Fruit fly (Drosophila melanogaster): Measurements from ENCODE around the gene Hsp67Bc.

Hsp67Bc gene

DNA sequence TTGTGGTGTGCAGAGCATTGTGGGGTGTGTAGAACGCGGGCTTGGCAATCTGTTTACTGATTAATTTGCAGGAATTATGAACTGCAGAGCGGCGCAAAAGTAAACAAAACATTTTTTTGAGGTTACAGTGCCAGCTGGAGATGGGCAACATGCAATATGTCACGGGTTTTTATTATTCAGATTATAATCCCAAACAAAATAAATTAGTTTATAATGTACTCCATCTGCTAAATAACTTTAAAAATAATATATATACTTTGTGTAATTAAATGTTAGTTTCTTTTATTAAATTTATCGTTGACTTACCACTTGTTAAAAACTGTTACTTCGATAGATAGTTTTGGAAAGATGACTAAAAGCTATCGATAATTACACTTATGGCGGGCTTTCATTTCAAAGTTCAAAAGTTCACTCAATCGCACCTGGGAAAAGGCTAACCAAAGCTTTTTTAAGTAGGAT, 1.4 kb downstream of the Hsp67Bc start, which contains the start of gene Fdx1 (continued):
- TF ChIP-seq Max (GFP tag; optimal IDR thresholded peaks at IDR 0.05) (no peak), CG4820 (GFP tag; optimal IDR thresholded peaks at IDR 0.05) (peak; percentile 34), Deaf1 (tag; optimal IDR thresholded peaks at IDR 0.05) (no peak), Fer3 (tag; optimal IDR thresholded peaks at IDR 0.05) (peak; percentile 51), lilli (GFP tag; optimal IDR thresholded peaks at IDR 0.05) (peak; percentile 48), zfh2 (GFP tag; optimal IDR thresholded peaks at IDR 0.05) (peak; percentile 12), CG31388 (GFP tag; optimal IDR thresholded peaks at IDR 0.05) (no peak), pita (GFP tag; optimal IDR thresholded peaks at IDR 0.05) (no peak), CG32532 (GFP tag; IDR thresholded peaks at IDR 0.05) (peak; percentile 15; the same call in 1 of the 2 replicates), CG6854 (GFP tag; optimal IDR thresholded peaks at IDR 0.05) (no peak), CG1792 (GFP tag; optimal IDR thresholded peaks at IDR 0.05) (no peak), pan (optimal IDR thresholded peaks at IDR 0.05) (no peak), pan (GFP tag; optimal IDR thresholded peaks at IDR 0.05 in 1 of 2, IDR thresholded peaks at IDR 0.05 in 1 of 2) (peak in 1 of 2 experiments; percentile 15), stc (GFP tag; IDR thresholded peaks at IDR 0.05) (no peak), CG16779 (GFP tag; IDR thresholded peaks at IDR 0.05) (no peak), Dad (GFP tag; optimal IDR thresholded peaks at IDR 0.05) (no peak), scrt (GFP tag; optimal IDR thresholded peaks at IDR 0.05) (no peak), gem (tag; optimal IDR thresholded peaks at IDR 0.05) (peak; percentile 67), HLHmδ (GFP tag; optimal IDR thresholded peaks at IDR 0.05) (no peak), row (GFP tag; IDR thresholded peaks at IDR 0.05) (peak; percentile 84), gsb (GFP tag; IDR thresholded peaks at IDR 0.05) (no peak), CG34376 (GFP tag; optimal IDR thresholded peaks at IDR 0.05) (peak; percentile 10), sob (GFP tag; IDR thresholded peaks at IDR 0.05) (0 out of 2 replicates have a peak, but pooled peaks have one; percentile 48), Nf-YC (tag; optimal IDR thresholded peaks at IDR 0.05) (peak; percentile 52), kay (GFP tag; optimal IDR thresholded peaks at IDR 0.05) (no peak), knrl (GFP tag; IDR thresholded peaks at IDR 0.05; ENCODE audit: partially characterized antibody) (peak; percentile 53; the same call in 2 of the 3 replicates), CG31365 (tag; optimal IDR thresholded peaks at IDR 0.05) (no peak), Atf6 (GFP tag; IDR thresholded peaks at IDR 0.05) (peak; percentile 59), CG8281 (tag; optimal IDR thresholded peaks at IDR 0.05) (no peak), CG18476 (GFP tag; optimal IDR thresholded peaks at IDR 0.05) (peak; percentile 30), CG12071 (GFP tag; optimal IDR thresholded peaks at IDR 0.05) (no peak), gcm (GFP tag; optimal IDR thresholded peaks at IDR 0.05) (peak; percentile 22), croc (GFP tag; conservative IDR thresholded peaks at IDR 0.05) (no peak), Bteb2 (GFP tag; optimal IDR thresholded peaks at IDR 0.05) (no peak), CG2129 (GFP tag; IDR thresholded peaks at IDR 0.05; ENCODE audit: partially characterized antibody) (no peak), dimm (GFP tag; IDR thresholded peaks at IDR 0.05) (no peak), CG18619 (GFP tag; optimal IDR thresholded peaks at IDR 0.05) (no peak), BEAF-32 (GFP tag; optimal IDR thresholded peaks at IDR 0.05) (peak; percentile 65), CG18011 (GFP tag; optimal IDR thresholded peaks at IDR 0.05) (no peak), dan (GFP tag; IDR thresholded peaks at IDR 0.05) (no peak), h (optimal IDR thresholded peaks at IDR 0.05) (no peak), Six4 (GFP tag; optimal IDR thresholded peaks at IDR 0.05) (peak; percentile 11), CG8924 (tag; optimal IDR thresholded peaks at IDR 0.05) (no peak), toy (GFP tag; IDR thresholded peaks at IDR 0.05) (no peak), Sox100B (GFP tag; optimal IDR thresholded peaks at IDR 0.05) (peak; percentile 23), CG5180 (GFP tag; optimal IDR thresholded peaks at IDR 0.05) (no peak), sr (GFP tag; IDR thresholded peaks at IDR 0.05) (no peak), CG12659 (GFP tag; optimal IDR thresholded peaks at IDR 0.05) (peak; percentile 27), CG11085 (GFP tag; IDR thresholded peaks at IDR 0.05) (no peak), Mad (GFP tag; optimal IDR thresholded peaks at IDR 0.05) (no peak), Asciz (GFP tag; optimal IDR thresholded peaks at IDR 0.05) (no peak), grau (tag; optimal IDR thresholded peaks at IDR 0.05) (peak; percentile 50)

All from whole organism, embryonic.